Fruit fly (Drosophila melanogaster) whole organism, embryonic: ENCODE measurements around the gene CG43095.

Experiments
- Abd-B ChIP-seq: fragments of 200-800 bp; sonication (Bioruptor generic); optimal IDR thresholded peaks from 2 replicates; lab custom pipeline; 2018; ENCODE audit warnings: missing biosample characterization, mild to moderate bottlenecking, missing genetic modification characterization, moderate library complexity
- Adf1 ChIP-seq: fragments of 200-800 bp; sonication (Bioruptor generic); IDR thresholded peaks from 2 replicates; pipeline ENCODE4 v1.3.6; 2022; ENCODE audit warnings: missing biosample characterization, missing genetic modification characterization
- BtbVII ChIP-seq: fragments of 200-800 bp; sonication (Bioruptor generic); optimal IDR thresholded peaks from 3 replicates; lab custom pipeline; 2017; ENCODE audit warnings: missing biosample characterization, mild to moderate bottlenecking, missing genetic modification characterization
- CG10274 ChIP-seq: fragments of 200-800 bp; sonication (Bioruptor generic); optimal IDR thresholded peaks from 3 replicates; lab custom pipeline; 2017; ENCODE audit warnings: missing biosample characterization, mild to moderate bottlenecking, missing genetic modification characterization
- CG11695 ChIP-seq: fragments of 200-800 bp; sonication (Bioruptor generic); IDR thresholded peaks from 3 replicates; pipeline ENCODE4 v1.3.6; 2022; ENCODE audit warnings: missing biosample characterization, missing genetic modification characterization
- CG11723 ChIP-seq: fragments of 200-800 bp; sonication (Bioruptor generic); optimal IDR thresholded peaks from 2 replicates; lab custom pipeline; 2017; ENCODE audit warnings: missing biosample characterization, mild to moderate bottlenecking, missing genetic modification characterization
- CG12659 ChIP-seq: fragments of 200-800 bp; sonication (Bioruptor generic); optimal IDR thresholded peaks from 3 replicates; lab custom pipeline; 2017; ENCODE audit warnings: mild to moderate bottlenecking, missing biosample characterization, missing genetic modification reagents, missing genetic modification characterization
- CG12942 ChIP-seq: fragments of 200-800 bp; sonication (Bioruptor generic); optimal IDR thresholded peaks from 3 replicates; lab custom pipeline; 2016; ENCODE audit warnings: missing biosample characterization, missing genetic modification characterization
- CG15514 ChIP-seq: fragments of 200-800 bp; sonication (Bioruptor generic); optimal IDR thresholded peaks from 3 replicates; lab custom pipeline; 2017; ENCODE audit warnings: missing biosample characterization, missing genetic modification characterization, mild to moderate bottlenecking, moderate library complexity, missing genetic modification reagents
- CG17328 ChIP-seq: fragments of 200-800 bp; sonication (Bioruptor generic); IDR thresholded peaks from 2 replicates; pipeline ENCODE4 v1.3.6; 2022; ENCODE audit warnings: missing biosample characterization, missing genetic modification characterization
- CG17802 ChIP-seq: fragments of 200-800 bp; sonication (Bioruptor generic); optimal IDR thresholded peaks from 2 replicates; lab custom pipeline; 2018; ENCODE audit warnings: missing biosample characterization, mild to moderate bottlenecking, missing genetic modification characterization, moderate library complexity
- CG18764 ChIP-seq: fragments of 200-800 bp; sonication (Bioruptor generic); optimal IDR thresholded peaks from 3 replicates; lab custom pipeline; 2016; ENCODE audit warnings: missing biosample characterization, missing genetic modification characterization
- CG31224 ChIP-seq: fragments of 200-800 bp; sonication (Bioruptor generic); IDR thresholded peaks from 2 replicates; pipeline ENCODE4 v1.3.6; 2022; ENCODE audit warnings: missing biosample characterization, missing genetic modification characterization
- CG31365 ChIP-seq: fragments of 200-800 bp; sonication (Bioruptor generic); optimal IDR thresholded peaks from 2 replicates; lab custom pipeline; 2018; ENCODE audit warnings: missing biosample characterization, mild to moderate bottlenecking, missing genetic modification characterization
- CG31388 ChIP-seq: fragments of 200-800 bp; sonication (Bioruptor generic); optimal IDR thresholded peaks from 2 replicates; lab custom pipeline; 2016; ENCODE audit warnings: missing biosample characterization, missing genetic modification characterization
- CG3281 ChIP-seq: fragments of 200-800 bp; sonication (Bioruptor generic); optimal IDR thresholded peaks from 3 replicates; lab custom pipeline; 2017; ENCODE audit warnings: missing biosample characterization, mild to moderate bottlenecking, missing genetic modification characterization
- CG3847 ChIP-seq: fragments of 200-800 bp; sonication (Bioruptor generic); IDR thresholded peaks from 2 replicates; pipeline ENCODE4 v1.3.6; 2022; ENCODE audit warnings: missing biosample characterization, missing genetic modification characterization
- CG3995 ChIP-seq: fragments of 200-800 bp; sonication (Bioruptor generic); optimal IDR thresholded peaks from 3 replicates; lab custom pipeline; 2016; ENCODE audit warnings: missing biosample characterization, missing genetic modification characterization
- CG43689 ChIP-seq: fragments of 200-800 bp; sonication (Bioruptor generic); IDR thresholded peaks from 2 replicates; pipeline ENCODE4 v1.3.6; 2022; ENCODE audit warnings: missing biosample characterization, missing genetic modification characterization
- CG7357 ChIP-seq: fragments of 200-800 bp; sonication (Bioruptor generic); IDR thresholded peaks from 3 replicates; pipeline ENCODE4 v1.3.6; 2022; ENCODE audit warnings: missing biosample characterization, missing genetic modification characterization
- CG7963 ChIP-seq: fragments of 200-800 bp; sonication (Bioruptor generic); IDR thresholded peaks from 3 replicates; pipeline ENCODE4 v1.3.6; 2022; ENCODE audit warnings: missing biosample characterization, missing genetic modification characterization; ENCODE audit not compliant: partially characterized antibody
- CG7987 ChIP-seq: fragments of 200-800 bp; sonication (Bioruptor generic); optimal IDR thresholded peaks from 2 replicates; lab custom pipeline; 2018; ENCODE audit warnings: missing biosample characterization, mild to moderate bottlenecking, missing genetic modification characterization, moderate library complexity
- CG8281 ChIP-seq: fragments of 200-800 bp; sonication (Bioruptor generic); optimal IDR thresholded peaks from 2 replicates; lab custom pipeline; 2018; ENCODE audit warnings: missing biosample characterization, mild to moderate bottlenecking, missing genetic modification characterization, moderate library complexity
- CTCF ChIP-seq: fragments of 200-800 bp; sonication (Bioruptor generic); optimal IDR thresholded peaks from 2 replicates; lab custom pipeline; 2017; ENCODE audit warnings: missing biosample characterization, mild to moderate bottlenecking, missing genetic modification characterization, moderate library complexity
- Deaf1 ChIP-seq: fragments of 200-800 bp; optimal IDR thresholded peaks from 3 replicates; lab custom pipeline; 2019; ENCODE audit warnings: missing biosample characterization, mild to moderate bottlenecking, missing genetic modification characterization, moderate library complexity
- Dip3 ChIP-seq: fragments of 200-800 bp; sonication (Bioruptor generic); optimal IDR thresholded peaks from 3 replicates; lab custom pipeline; 2016; ENCODE audit warnings: missing biosample characterization, missing genetic modification characterization
- Dp ChIP-seq: fragments of 200-800 bp; sonication (Bioruptor generic); optimal IDR thresholded peaks from 2 replicates; lab custom pipeline; 2018; ENCODE audit warnings: missing biosample characterization, mild to moderate bottlenecking, missing genetic modification characterization, moderate library complexity
- Drgx ChIP-seq: fragments of 200-800 bp; sonication (Bioruptor generic); IDR thresholded peaks from 2 replicates; pipeline ENCODE4 v1.3.6; 2022; ENCODE audit warnings: missing biosample characterization, missing genetic modification characterization
- Hr3 ChIP-seq: fragments of 200-800 bp; sonication (Bioruptor generic); optimal IDR thresholded peaks from 3 replicates; lab custom pipeline; 2016; ENCODE audit warnings: missing biosample characterization, missing genetic modification characterization
- Lhr ChIP-seq: fragments of 200-800 bp; sonication (Bioruptor generic); optimal IDR thresholded peaks from 3 replicates; lab custom pipeline; 2017; ENCODE audit warnings: mild to moderate bottlenecking, missing biosample characterization, missing genetic modification reagents, missing genetic modification characterization
- Max ChIP-seq: fragments of 200-800 bp; sonication (Bioruptor generic); optimal IDR thresholded peaks from 2 replicates; lab custom pipeline; 2016; ENCODE audit warnings: missing biosample characterization, mild to moderate bottlenecking, missing genetic modification characterization
- NC2α ChIP-seq: fragments of 200-800 bp; sonication (Bioruptor generic); optimal IDR thresholded peaks from 2 replicates; lab custom pipeline; 2016; ENCODE audit warnings: missing biosample characterization, missing genetic modification characterization
- Neu2 ChIP-seq: fragments of 200-800 bp; sonication (Bioruptor generic); optimal IDR thresholded peaks from 3 replicates; lab custom pipeline; 2016; ENCODE audit warnings: missing biosample characterization, missing genetic modification characterization, borderline replicate concordance
- Sry-δ ChIP-seq: fragments of 200-800 bp; sonication (Bioruptor generic); optimal IDR thresholded peaks from 2 replicates; lab custom pipeline; 2016; ENCODE audit warnings: missing biosample characterization, missing genetic modification characterization
- Vsx1 ChIP-seq: fragments of 200-800 bp; sonication (Bioruptor generic); optimal IDR thresholded peaks from 2 replicates; lab custom pipeline; 2017; ENCODE audit warnings: missing biosample characterization, mild to moderate bottlenecking, missing genetic modification characterization, missing genetic modification reagents
- az2 ChIP-seq: fragments of 200-800 bp; sonication (Bioruptor generic); optimal IDR thresholded peaks from 3 replicates; lab custom pipeline; 2016; ENCODE audit warnings: missing biosample characterization, missing genetic modification characterization
- bigmax ChIP-seq: fragments of 200-800 bp; sonication (Bioruptor generic); optimal IDR thresholded peaks from 2 replicates; lab custom pipeline; 2018; ENCODE audit warnings: missing biosample characterization, mild to moderate bottlenecking, missing genetic modification characterization
- corto ChIP-seq: fragments of 200-800 bp; sonication (Bioruptor generic); optimal IDR thresholded peaks from 2 replicates; lab custom pipeline; 2016; ENCODE audit warnings: missing biosample characterization, mild to moderate bottlenecking, missing genetic modification characterization, moderate library complexity
- ems ChIP-seq: fragments of 200-800 bp; sonication (Bioruptor generic); optimal IDR thresholded peaks from 3 replicates; lab custom pipeline; 2016; ENCODE audit warnings: missing biosample characterization, missing genetic modification characterization
- eve ChIP-seq, 2 experiments: fragments of >200 bp; optimal IDR thresholded peaks; 2 replicates each; lab custom pipeline; 2017; ENCODE audit warnings: missing biosample characterization in 2 of 2, missing genetic modification characterization in 2 of 2
- gcm ChIP-seq: fragments of 200-800 bp; sonication (Bioruptor generic); optimal IDR thresholded peaks from 2 replicates; lab custom pipeline; 2019; ENCODE audit warnings: missing biosample characterization, mild to moderate bottlenecking, missing genetic modification characterization, moderate library complexity
- gsb-n ChIP-seq: fragments of 200-800 bp; sonication (Bioruptor generic); optimal IDR thresholded peaks from 3 replicates; lab custom pipeline; 2018; ENCODE audit warnings: missing biosample characterization, mild to moderate bottlenecking, missing genetic modification characterization
- jumu ChIP-seq: fragments of 200-800 bp; sonication (Bioruptor generic); optimal IDR thresholded peaks from 3 replicates; lab custom pipeline; 2016; ENCODE audit warnings: missing biosample characterization, missing genetic modification characterization
- ken ChIP-seq: fragments of 200-800 bp; sonication (Bioruptor generic); IDR thresholded peaks from 3 replicates; pipeline ENCODE4 v1.3.6; 2022; ENCODE audit warnings: missing biosample characterization, missing genetic modification characterization
- mld ChIP-seq: fragments of 200-800 bp; sonication (Bioruptor generic); IDR thresholded peaks from 3 replicates; pipeline ENCODE4 v1.3.6; 2022; ENCODE audit warnings: missing biosample characterization, missing genetic modification characterization; ENCODE audit not compliant: partially characterized antibody
- nmo ChIP-seq: fragments of 200-800 bp; sonication (Bioruptor generic); optimal IDR thresholded peaks from 2 replicates; lab custom pipeline; 2018; ENCODE audit warnings: missing biosample characterization, mild to moderate bottlenecking, missing genetic modification characterization, moderate library complexity
- peb ChIP-seq: fragments of 200-800 bp; sonication (Bioruptor generic); IDR thresholded peaks from 2 replicates; pipeline ENCODE4 v1.3.6; 2022; ENCODE audit warnings: missing biosample characterization, missing genetic modification characterization
- so ChIP-seq: fragments of 200-800 bp; sonication (Bioruptor generic); IDR thresholded peaks from 3 replicates; pipeline ENCODE4 v1.3.6; 2022; ENCODE audit warnings: missing biosample characterization, missing genetic modification characterization
- toy ChIP-seq: fragments of 200-800 bp; sonication (Bioruptor generic); IDR thresholded peaks from 2 replicates; pipeline ENCODE4 v1.3.6; 2022; ENCODE audit warnings: missing biosample characterization, missing genetic modification characterization
- trh ChIP-seq: fragments of 200-800 bp; sonication (Bioruptor generic); optimal IDR thresholded peaks from 2 replicates; lab custom pipeline; 2016; ENCODE audit warnings: missing biosample characterization, missing genetic modification characterization
- unpg ChIP-seq: fragments of 200-800 bp; sonication (Bioruptor generic); optimal IDR thresholded peaks from 3 replicates; lab custom pipeline; 2018; ENCODE audit warnings: missing biosample characterization, mild to moderate bottlenecking, missing genetic modification characterization, moderate library complexity
- zfh2 ChIP-seq: fragments of 200-800 bp; sonication (Bioruptor generic); optimal IDR thresholded peaks from 2 replicates; lab custom pipeline; 2016; ENCODE audit warnings: missing biosample characterization, missing genetic modification characterization

CG43095 gene

DNA sequence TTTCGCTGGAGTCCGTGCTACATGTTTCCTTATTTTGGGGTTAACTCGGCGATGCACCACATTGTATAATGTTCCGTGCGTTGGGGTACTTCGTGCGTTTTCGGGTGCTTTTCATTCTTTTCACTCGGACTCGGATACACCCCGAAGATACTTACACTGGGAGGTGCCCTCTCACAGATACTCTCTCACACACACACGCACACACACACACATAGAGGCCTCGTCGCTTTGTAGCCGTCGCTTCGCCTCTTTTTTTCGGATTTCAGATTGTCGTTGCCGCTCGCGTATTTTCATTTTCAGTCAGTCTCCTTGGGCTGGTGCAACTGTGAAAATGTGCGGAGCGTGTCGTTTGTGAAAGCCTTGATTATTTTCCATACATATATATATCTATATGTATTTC is 9.8 kb upstream of the CG43095 start (continued):
- TF ChIP-seq az2 (no peak), CG3847 (GFP tag; lab: Robert Waterston, UW) (peak; percentile 29; the same call in 1 of the 2 replicates), zfh2 (GFP tag; lab: Kevin White, UChicago) (no peak), CTCF (no peak), CG3281 (GFP tag; lab: Kevin White, UChicago) (no peak), CG31365 (no peak), Dp (GFP tag; lab: Kevin White, UChicago) (no peak), CG43689 (no peak), CG17802 (tag; lab: Kevin White, UChicago) (no peak), CG18764 (no peak), corto (peak; percentile 28), Max (no peak), Drgx (GFP tag; lab: Robert Waterston, UW) (peak; percentile 80), Deaf1 (tag; lab: Kevin White, UChicago) (peak; percentile 97), BtbVII (GFP tag; lab: Kevin White, UChicago) (no peak), Sry-δ (no peak), CG31388 (GFP tag; lab: Kevin White, UChicago) (no peak), CG12942 (GFP tag; lab: Kevin White, UChicago) (no peak), CG7987 (GFP tag; lab: Kevin White, UChicago) (no peak), CG3995 (no peak), mld (GFP tag; lab: Robert Waterston, UW) (no peak), so (GFP tag; lab: Robert Waterston, UW) (peak; percentile 78; the same call in 2 of the 3 replicates), jumu (GFP tag; lab: Kevin White, UChicago) (no peak), gcm (GFP tag; lab: Kevin White, UChicago) (peak; percentile 2), Lhr (GFP tag; lab: Kevin White, UChicago) (no peak), Vsx1 (GFP tag; lab: Kevin White, UChicago) (no peak), Abd-B (GFP tag; lab: Kevin White, UChicago) (no peak), peb (GFP tag; lab: Robert Waterston, UW) (no peak), CG12659 (peak; percentile 5), Dip3 (no peak), CG7963 (GFP tag; lab: Robert Waterston, UW) (no peak), toy (GFP tag; lab: Robert Waterston, UW) (no peak), gsb-n (tag; lab: Kevin White, UChicago) (no peak), ken (GFP tag; lab: Robert Waterston, UW) (0 out of 3 replicates have a peak, but pooled peaks have one; percentile 46), Adf1 (peak; percentile 61; the same call in 1 of the 2 replicates), Neu2 (GFP tag; lab: Kevin White, UChicago) (no peak), unpg (GFP tag; lab: Kevin White, UChicago) (no peak), trh (GFP tag; lab: Kevin White, UChicago) (no peak), Hr3 (GFP tag; lab: Kevin White, UChicago) (no peak), CG8281 (tag; lab: Kevin White, UChicago) (no peak), CG11695 (GFP tag; lab: Robert Waterston, UW) (no peak), ems (GFP tag; lab: Kevin White, UChicago) (no peak), CG31224 (GFP tag; lab: Robert Waterston, UW) (no peak), CG7357 (GFP tag; lab: Robert Waterston, UW) (no peak), CG15514 (no peak), eve (GFP tag; optimal IDR thresholded peaks at IDR 0.05; lab: Kevin White, UChicago) (no peak), nmo (GFP tag; lab: Kevin White, UChicago) (no peak), NC2α (GFP tag; lab: Kevin White, UChicago) (no peak), CG11723 (GFP tag; lab: Kevin White, UChicago) (no peak), CG17328 (no peak), CG10274 (GFP tag; lab: Kevin White, UChicago) (no peak), bigmax (peak; percentile 43)
